Worm (Caenorhabditis elegans): Measurements from ENCODE around the gene dct-13.
A peak's percentile ranks its signal among the peaks of the same experiment; 100 is the strongest.

Gene dct-13

DNA sequence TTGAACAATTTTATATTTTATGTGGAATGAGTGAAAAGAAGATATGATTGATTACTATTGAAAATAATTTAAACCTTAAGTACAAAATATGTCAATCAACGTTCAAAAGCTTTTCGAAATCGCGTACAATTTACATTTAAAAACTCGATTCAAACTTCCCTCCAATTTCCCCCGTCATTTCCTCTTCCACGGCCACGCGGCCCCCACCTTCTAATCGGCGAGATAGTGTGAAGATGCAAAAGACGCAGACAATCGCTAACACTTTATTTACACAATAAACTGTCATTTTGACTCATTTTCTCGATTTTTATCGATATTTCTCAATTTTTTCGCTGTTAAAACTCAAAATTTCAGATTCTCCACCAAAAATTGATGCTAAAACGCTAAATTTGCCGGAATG is 29.5 kb downstream of the dct-13 start, which contains the start of gene rom-4 (continued):
- peak; percentile 85 for TF ChIP-seq snpc-1.3 (tag; optimal IDR thresholded peaks at IDR 0.05; ENCODE audit: insufficient read depth)
- no peak for TF ChIP-seq Y56A3A.18 (GFP tag; IDR thresholded peaks at IDR 0.05)
- TF ChIP-seq nhr-80 (tag; optimal IDR thresholded peaks at IDR 0.05), result no peak
- TF ChIP-seq ztf-28 (GFP tag; IDR thresholded peaks at IDR 0.05), result no peak
- TF ChIP-seq ztf-6 (GFP tag; IDR thresholded peaks at IDR 0.05), result no peak
- no peak for TF ChIP-seq Y53F4B.3 (GFP tag; IDR thresholded peaks at IDR 0.05)
- no peak for TF ChIP-seq F57C9.4 (tag; optimal IDR thresholded peaks at IDR 0.05)
- TF ChIP-seq lin-35 (GFP tag; optimal IDR thresholded peaks at IDR 0.05), result peak in 1 of 3 experiments; percentile 76
- no peak for TF ChIP-seq B0035.1 (tag; optimal IDR thresholded peaks at IDR 0.05)
- no peak for TF ChIP-seq nhr-27 (tag; optimal IDR thresholded peaks at IDR 0.05)
- TF ChIP-seq xnd-1 (tag; optimal IDR thresholded peaks at IDR 0.05), result no peak
- no peak for TF ChIP-seq F52B5.7 (tag; optimal IDR thresholded peaks at IDR 0.05)
- peak in 1 of 2 experiments; percentile 13 for TF ChIP-seq rec-8 (tag; optimal IDR thresholded peaks at IDR 0.05)
- TF ChIP-seq chd-7 (tag; optimal IDR thresholded peaks at IDR 0.05), result no peak
- TF ChIP-seq lsl-1 (GFP tag; optimal IDR thresholded peaks at IDR 0.05), result peak; percentile 49
- TF ChIP-seq rcor-1 (GFP tag; IDR thresholded peaks at IDR 0.05), result no peak; the same call in 1 of the 2 replicates
- TF ChIP-seq mxl-1 (tag; optimal IDR thresholded peaks at IDR 0.05), result no peak
- TF ChIP-seq lin-40 (tag; optimal IDR thresholded peaks at IDR 0.05), result no peak
- no peak for TF ChIP-seq Y95B8A.8 (GFP tag; IDR thresholded peaks at IDR 0.05)
- no peak for TF ChIP-seq ceh-58 (GFP tag; IDR thresholded peaks at IDR 0.05)
- TF ChIP-seq ets-4 (GFP tag; optimal IDR thresholded peaks at IDR 0.05), result no peak
- no peak for TF ChIP-seq F33H1.4 (GFP tag; IDR thresholded peaks at IDR 0.05)
- no peak for TF ChIP-seq dpff-1 (tag; optimal IDR thresholded peaks at IDR 0.05)
- TF ChIP-seq lin-26 (GFP tag; IDR thresholded peaks at IDR 0.05), result no peak
- no peak for TF ChIP-seq nfyb-1 (GFP tag; IDR thresholded peaks at IDR 0.05)
- TF ChIP-seq C06A6.2 (GFP tag; conservative IDR thresholded peaks at IDR 0.05), result no peak
- TF ChIP-seq somi-1 (GFP tag; optimal IDR thresholded peaks at IDR 0.05), result no peak
- TF ChIP-seq F22D6.2 (tag; optimal IDR thresholded peaks at IDR 0.05), result no peak
- TF ChIP-seq zim-3 (tag; optimal IDR thresholded peaks at IDR 0.05), result no peak
- TF ChIP-seq madf-10 (tag; optimal IDR thresholded peaks at IDR 0.05), result peak; percentile 37
- TF ChIP-seq unc-130 (GFP tag; optimal IDR thresholded peaks at IDR 0.05), result peak; percentile 71
- peak; percentile 53 for TF ChIP-seq snpc-3.4 (tag; optimal IDR thresholded peaks at IDR 0.05)
- peak; percentile 52; the same call in 1 of the 2 replicates for TF ChIP-seq D2030.7 (GFP tag; IDR thresholded peaks at IDR 0.05)
- no peak for TF ChIP-seq sptf-2 (GFP tag; optimal IDR thresholded peaks at IDR 0.05)
- peak in 1 of 2 experiments; percentile 13 for TF ChIP-seq let-607 (tag; optimal IDR thresholded peaks at IDR 0.05)
- TF ChIP-seq Y53G8AR.9 (GFP tag; conservative IDR thresholded peaks at IDR 0.05), result no peak
- TF ChIP-seq madf-8 (GFP tag; conservative IDR thresholded peaks at IDR 0.05), result no peak
- peak; percentile 95 for TF ChIP-seq hmg-1.2 (GFP tag; IDR thresholded peaks at IDR 0.05)
- TF ChIP-seq B0261.1 (tag; optimal IDR thresholded peaks at IDR 0.05), result no peak
- no peak for TF ChIP-seq nhr-179 (tag; optimal IDR thresholded peaks at IDR 0.05)
- TF ChIP-seq Y67H2A.10 (GFP tag; conservative IDR thresholded peaks at IDR 0.05), result 0 out of 2 replicates have a peak, but pooled peaks have one; percentile 26
- TF ChIP-seq gei-17 (GFP tag; optimal IDR thresholded peaks at IDR 0.05), result no peak
- no peak for TF ChIP-seq cebp-1 (GFP tag; IDR thresholded peaks at IDR 0.05)
- TF ChIP-seq cebp-1 (tag; optimal IDR thresholded peaks at IDR 0.05), result no peak
- TF ChIP-seq lin-54 (GFP tag; optimal IDR thresholded peaks at IDR 0.05), result peak; percentile 95
